Worm (Caenorhabditis elegans) whole organism, late embryonic: ENCODE results near the gene tbce-1.

ENCODE experiments used
- F13H6.1 ChIP-seq: sonication (generic microtip); optimal IDR thresholded peaks from 2 replicates; lab custom pipeline; 2016; ENCODE audit warnings: missing genetic modification characterization, missing compliant biosample characterization
- T23F11.4 ChIP-seq: fragments of 200-800 bp; sonication (Bioruptor generic); optimal IDR thresholded peaks from 2 replicates; lab custom pipeline; 2018; ENCODE audit warnings: mild to moderate bottlenecking, missing genetic modification characterization, missing compliant biosample characterization
- Y22D7AL.16 ChIP-seq: sonication (generic microtip); optimal IDR thresholded peaks from 2 replicates; lab custom pipeline; 2016; ENCODE audit warnings: missing genetic modification characterization, missing compliant biosample characterization
- ama-1 ChIP-seq: fragments of 150-350 bp; optimal IDR thresholded peaks from 2 replicates; lab custom pipeline; 2014
- ceh-14 ChIP-seq: sonication (generic microtip); optimal IDR thresholded peaks from 2 replicates; lab custom pipeline; 2016; ENCODE audit warnings: missing genotype, missing genetic modification characterization, missing compliant biosample characterization
- ceh-18 ChIP-seq: sonication (generic microtip); optimal IDR thresholded peaks from 2 replicates; lab custom pipeline; 2016; ENCODE audit warnings: missing genetic modification characterization, missing compliant biosample characterization
- ceh-2 ChIP-seq: sonication (generic microtip); optimal IDR thresholded peaks from 2 replicates; lab custom pipeline; 2016; ENCODE audit warnings: missing genotype, missing genetic modification characterization, missing compliant biosample characterization
- ceh-24 ChIP-seq: sonication (generic microtip); optimal IDR thresholded peaks from 2 replicates; lab custom pipeline; 2016; ENCODE audit warnings: mild to moderate bottlenecking, missing genetic modification characterization, missing compliant biosample characterization
- ceh-30 ChIP-seq: fragments of 150-350 bp; optimal IDR thresholded peaks from 2 replicates; lab custom pipeline; 2014; ENCODE audit warnings: missing biosample characterization, missing genetic modification characterization
- ceh-31 ChIP-seq: sonication (generic microtip); optimal IDR thresholded peaks from 2 replicates; lab custom pipeline; 2016; ENCODE audit warnings: missing genetic modification characterization, missing compliant biosample characterization
- ceh-34 ChIP-seq: sonication (generic microtip); optimal IDR thresholded peaks from 2 replicates; lab custom pipeline; 2016; ENCODE audit warnings: mild to moderate bottlenecking, missing genetic modification characterization, missing compliant biosample characterization
- ceh-45 ChIP-seq: fragments of 200-800 bp; sonication (Bioruptor generic); IDR thresholded peaks from 2 replicates; pipeline ENCODE4 v1.3.6; 2022; ENCODE audit warnings: missing genetic modification reagents, missing genetic modification characterization, missing compliant biosample characterization
- ceh-48 ChIP-seq: sonication (generic microtip); optimal IDR thresholded peaks from 2 replicates; lab custom pipeline; 2016; ENCODE audit warnings: missing genetic modification characterization, inconsistent platforms, missing compliant biosample characterization
- ceh-6 ChIP-seq: fragments of 200-800 bp; sonication (Bioruptor generic); optimal IDR thresholded peaks from 2 replicates; lab custom pipeline; 2018; ENCODE audit warnings: mild to moderate bottlenecking, missing genetic modification characterization, missing compliant biosample characterization
- elt-2 ChIP-seq: sonication (generic microtip); optimal IDR thresholded peaks from 2 replicates; lab custom pipeline; 2016; ENCODE audit warnings: missing genetic modification reagents, missing genetic modification characterization, missing compliant biosample characterization
- elt-4 ChIP-seq: sonication (generic microtip); optimal IDR thresholded peaks from 2 replicates; lab custom pipeline; 2016; ENCODE audit warnings: missing genetic modification characterization, missing compliant biosample characterization
- eyg-1 ChIP-seq: sonication (generic microtip); optimal IDR thresholded peaks from 2 replicates; lab custom pipeline; 2016; ENCODE audit warnings: missing genotype, missing genetic modification characterization, missing compliant biosample characterization
- fax-1 ChIP-seq: sonication (generic microtip); optimal IDR thresholded peaks from 2 replicates; lab custom pipeline; 2016; ENCODE audit warnings: missing genotype, missing genetic modification characterization, missing compliant biosample characterization
- fkh-6 ChIP-seq: sonication (generic microtip); optimal IDR thresholded peaks from 2 replicates; lab custom pipeline; 2016; ENCODE audit warnings: missing genetic modification characterization, missing compliant biosample characterization
- hlh-13 ChIP-seq: fragments of 200-800 bp; sonication (Bioruptor generic); optimal IDR thresholded peaks from 2 replicates; lab custom pipeline; 2018; ENCODE audit warnings: mild to moderate bottlenecking, missing genetic modification characterization, missing compliant biosample characterization
- hlh-15 ChIP-seq: sonication (generic microtip); optimal IDR thresholded peaks from 2 replicates; lab custom pipeline; 2016; ENCODE audit warnings: missing genetic modification characterization, missing compliant biosample characterization
- hlh-30 ChIP-seq: sonication (generic microtip); optimal IDR thresholded peaks from 2 replicates; lab custom pipeline; 2017; ENCODE audit warnings: antibody characterized with exemption, missing genetic modification characterization, missing compliant biosample characterization; ENCODE audit not compliant: insufficient read depth
- mec-3 ChIP-seq: sonication (generic microtip); optimal IDR thresholded peaks from 2 replicates; lab custom pipeline; 2016; ENCODE audit warnings: borderline replicate concordance, missing genetic modification characterization, missing compliant biosample characterization
- nhr-11 ChIP-seq: fragments of 150-350 bp; optimal IDR thresholded peaks from 2 replicates; lab custom pipeline; 2014; ENCODE audit warnings: missing biosample characterization, missing genetic modification characterization
- pat-9 ChIP-seq: fragments of 200-800 bp; sonication (Bioruptor generic); optimal IDR thresholded peaks from 2 replicates; lab custom pipeline; 2018; ENCODE audit warnings: mild to moderate bottlenecking, missing genetic modification characterization, moderate library complexity, missing compliant biosample characterization
- pqm-1 ChIP-seq: sonication (generic microtip); optimal IDR thresholded peaks from 2 replicates; lab custom pipeline; 2016; ENCODE audit warnings: missing genetic modification characterization, missing compliant biosample characterization
- pros-1 ChIP-seq: fragments of 150-350 bp; optimal IDR thresholded peaks from 2 replicates; lab custom pipeline; 2014; ENCODE audit warnings: missing biosample characterization, missing genetic modification reagents, missing genetic modification characterization
- sox-4 ChIP-seq: sonication (generic microtip); optimal IDR thresholded peaks from 2 replicates; lab custom pipeline; 2017; ENCODE audit warnings: mild to moderate bottlenecking, missing genetic modification characterization, inconsistent platforms, missing compliant biosample characterization
- syd-9 ChIP-seq: sonication (generic microtip); optimal IDR thresholded peaks from 2 replicates; lab custom pipeline; 2016; ENCODE audit warnings: mild to moderate bottlenecking, missing genetic modification characterization, moderate library complexity, missing compliant biosample characterization
- tbx-7 ChIP-seq: sonication (generic microtip); optimal IDR thresholded peaks from 2 replicates; lab custom pipeline; 2016; ENCODE audit warnings: missing genotype, missing genetic modification characterization, missing compliant biosample characterization
- ttx-3 ChIP-seq: sonication (generic microtip); optimal IDR thresholded peaks from 2 replicates; lab custom pipeline; 2016; ENCODE audit warnings: missing genetic modification reagents, missing genetic modification characterization, missing compliant biosample characterization
- unc-42 ChIP-seq: sonication (generic microtip); optimal IDR thresholded peaks from 2 replicates; lab custom pipeline; 2016; ENCODE audit warnings: missing genotype, missing genetic modification characterization, missing compliant biosample characterization
- unc-55 ChIP-seq: sonication (generic microtip); optimal IDR thresholded peaks from 2 replicates; lab custom pipeline; 2017; ENCODE audit warnings: missing biosample characterization, missing genetic modification reagents, missing genetic modification characterization

The tbce-1 gene

DNA sequence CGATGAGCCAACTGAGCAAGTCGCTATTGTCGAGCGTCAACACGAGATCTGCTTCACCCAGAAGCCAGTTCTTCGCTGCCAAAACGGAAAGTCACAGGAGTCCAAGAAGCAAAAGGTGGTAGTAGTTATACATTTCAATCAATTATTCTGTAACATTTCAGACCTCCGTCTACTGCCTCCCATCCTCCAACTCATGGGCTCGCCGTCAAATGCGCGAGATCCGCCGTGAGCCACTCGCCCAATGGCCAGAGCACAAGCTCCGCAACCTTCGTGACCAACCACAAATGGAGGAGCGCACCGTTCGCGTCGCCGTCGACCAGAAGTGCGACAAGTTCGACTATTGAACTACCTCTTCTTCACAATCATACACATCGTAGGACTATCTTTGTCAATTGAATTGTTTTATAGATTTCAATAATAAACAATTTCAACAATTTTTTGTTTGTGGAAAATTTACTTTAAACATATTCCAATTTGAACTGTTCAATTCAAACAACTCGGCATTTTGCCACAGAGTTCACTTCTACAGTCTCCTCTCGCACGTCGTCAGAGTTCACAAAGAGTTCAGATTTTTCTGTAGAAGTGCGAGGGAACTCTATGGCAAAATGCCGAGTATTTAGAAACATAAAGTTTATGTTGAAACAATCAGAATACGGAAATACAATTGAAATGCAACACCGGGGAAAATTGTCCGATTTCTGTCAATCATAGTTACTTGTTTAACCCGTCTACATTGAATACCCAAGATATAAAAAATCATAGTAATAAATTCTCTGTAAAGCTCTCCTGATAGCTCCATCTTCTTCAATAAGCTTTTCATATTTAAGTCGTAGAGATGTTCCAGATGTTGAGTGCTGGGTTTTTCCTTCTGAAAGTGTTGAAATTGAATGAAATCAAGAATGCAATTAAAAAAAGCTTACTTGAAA is 28.2 kb upstream of the tbce-1 start:
- TF ChIP-seq pat-9 (tag; lab: Kevin White, UChicago) = no peak
- no peak for TF ChIP-seq ceh-2 (tag; lab: Kevin White, UChicago)
- no peak for TF ChIP-seq fax-1 (tag; lab: Kevin White, UChicago)
- no peak for TF ChIP-seq hlh-15
- no peak for TF ChIP-seq ceh-6 (GFP tag; lab: Kevin White, UChicago)
- TF ChIP-seq eyg-1 (tag; lab: Kevin White, UChicago) = no peak
- no peak for TF ChIP-seq sox-4 (tag; lab: Kevin White, UChicago)
- TF ChIP-seq Y22D7AL.16 (tag; lab: Kevin White, UChicago) = no peak
- no peak for TF ChIP-seq ceh-34
- TF ChIP-seq syd-9 (tag; lab: Kevin White, UChicago) = no peak
- TF ChIP-seq tbx-7 = no peak
- no peak for TF ChIP-seq hlh-13 (GFP tag; lab: Kevin White, UChicago)
- no peak for TF ChIP-seq ama-1 (lab: Kevin White, UChicago)
- no peak for TF ChIP-seq unc-55
- TF ChIP-seq, all 69 proteins: peak for 0

ce11 chrIV:8268024-8268423 is 26.5 kb upstream of the tbce-1 start, which contains the start of the genes K07H8.5 and K07H8.8:
K07H8.5 (plus strand) TSS chrIV:8268324.
K07H8.8 (minus strand) TSS chrIV:8268412.
- TF ChIP-seq pat-9 (tag; lab: Kevin White, UChicago) (no peak), ceh-45 (GFP tag; lab: Robert Waterston, UW) (no peak), unc-55 (no peak), ttx-3 (tag; lab: Kevin White, UChicago) (no peak), pqm-1 (tag; lab: Kevin White, UChicago) (no peak), Y22D7AL.16 (tag; lab: Kevin White, UChicago) (no peak)

- TF ChIP-seq ama-1 (lab: Kevin White, UChicago) = no peak
- TF ChIP-seq ceh-30 (tag; lab: Kevin White, UChicago) = no peak
- TF ChIP-seq ceh-45 (GFP tag; lab: Robert Waterston, UW) = no peak
- no peak for TF ChIP-seq pros-1 (tag; lab: Kevin White, UChicago)
- TF ChIP-seq tbx-7 = no peak
- TF ChIP-seq ceh-14 (tag; lab: Kevin White, UChicago) = no peak
- no peak for TF ChIP-seq ceh-31 (tag; lab: Kevin White, UChicago)
Measured at ce11 chrIV:8273334-8273733, 21.2 kb upstream of the tbce-1 start.

- TF ChIP-seq ceh-48 (tag; lab: Kevin White, UChicago) = no peak
- TF ChIP-seq ceh-18 (tag; lab: Kevin White, UChicago) = no peak
- TF ChIP-seq nhr-11 = no peak
- TF ChIP-seq unc-55 = no peak
- TF ChIP-seq elt-2 (tag; lab: Kevin White, UChicago) = no peak
- TF ChIP-seq unc-42 (tag; lab: Kevin White, UChicago) = no peak
- no peak for TF ChIP-seq mec-3 (tag; lab: Kevin White, UChicago)
- no peak for TF ChIP-seq hlh-15
- TF ChIP-seq elt-4 = no peak
- TF ChIP-seq Y22D7AL.16 (tag; lab: Kevin White, UChicago) = no peak
- no peak for TF ChIP-seq hlh-30
- TF ChIP-seq ceh-24 (tag; lab: Kevin White, UChicago) = no peak
- no peak for TF ChIP-seq fkh-6 (tag; lab: Kevin White, UChicago)
- TF ChIP-seq ceh-14 (tag; lab: Kevin White, UChicago) = no peak
- TF ChIP-seq F13H6.1 (tag; lab: Kevin White, UChicago) = no peak
- no peak for TF ChIP-seq T23F11.4
Measured at ce11 chrIV:8275232-8275631, 19.3 kb upstream of the tbce-1 start, which contains the start of gene K07H8.11. K07H8.11 (minus strand) TSS chrIV:8275332.
